ENCODE assay signal across 2 worm cellular contexts in genomic region chrV:4157291-4157690, ce11.
A peak's percentile ranks its signal among the peaks of the same experiment; 100 is the strongest.
TF ChIP-seq lines count a peak whose summit lies in the region.

No protein-coding gene starts in this region.

TF ChIP-seq in whole organism, L1 larva, 84 proteins besides CTCF, POLR2A, EP300 and RAD21 (continued from another document):
- TF ChIP-seq nhr-20 (tag; optimal IDR thresholded peaks at IDR 0.05; lab: Kevin White, UChicago) (peak; percentile 34), unc-98 (GFP tag; IDR thresholded peaks at IDR 0.05; lab: Robert Waterston, UW) (no peak), sox-4 (tag; optimal IDR thresholded peaks at IDR 0.05; lab: Kevin White, UChicago) (no peak), swsn-7 (tag; optimal IDR thresholded peaks at IDR 0.05; lab: Kevin White, UChicago) (peak; percentile 4), ces-1 (GFP tag; optimal IDR thresholded peaks at IDR 0.05; lab: Kevin White, UChicago) (no peak), zag-1 (tag; optimal IDR thresholded peaks at IDR 0.05; lab: Kevin White, UChicago) (no peak), C34B4.2 (tag; optimal IDR thresholded peaks at IDR 0.05; lab: Kevin White, UChicago) (no peak), pqm-1 (tag; optimal IDR thresholded peaks at IDR 0.05; lab: Kevin White, UChicago) (no peak), Y116A8C.19 (tag; optimal IDR thresholded peaks at IDR 0.05; lab: Kevin White, UChicago; ENCODE audit: borderline replicate concordance) (no peak), nhr-76 (tag; optimal IDR thresholded peaks at IDR 0.05; lab: Kevin White, UChicago) (no peak)

TF ChIP-seq in whole organism, L2 larva, 48 proteins besides CTCF, POLR2A, EP300 and RAD21 (continued from another document):
- TF ChIP-seq ZK546.5 (tag; optimal IDR thresholded peaks at IDR 0.05; lab: Kevin White, UChicago) (no peak), zag-1 (tag; optimal IDR thresholded peaks at IDR 0.05; lab: Kevin White, UChicago) (no peak), sma-9 (GFP tag; optimal IDR thresholded peaks at IDR 0.05; lab: Kevin White, UChicago) (peak; percentile 48), sma-9 (tag; optimal IDR thresholded peaks at IDR 0.05; lab: Kevin White, UChicago) (no peak), lin-11 (tag; optimal IDR thresholded peaks at IDR 0.05; lab: Kevin White, UChicago) (no peak), ztf-11 (tag; optimal IDR thresholded peaks at IDR 0.05; lab: Kevin White, UChicago) (no peak), lsy-2 (tag; optimal IDR thresholded peaks at IDR 0.05; lab: Kevin White, UChicago) (peak in 1 of 2 experiments; percentile 48), fos-1 (tag; optimal IDR thresholded peaks at IDR 0.05; lab: Kevin White, UChicago) (no peak), peb-1 (tag; optimal IDR thresholded peaks at IDR 0.05; lab: Kevin White, UChicago) (no peak), C34F6.9 (tag; optimal IDR thresholded peaks at IDR 0.05; lab: Kevin White, UChicago) (peak; percentile 39), nhr-11 (tag; optimal IDR thresholded peaks at IDR 0.05; lab: Kevin White, UChicago) (no peak), nhr-25 (tag; optimal IDR thresholded peaks at IDR 0.05; lab: Kevin White, UChicago) (no peak), nhr-129 (tag; optimal IDR thresholded peaks at IDR 0.05; lab: Kevin White, UChicago) (peak; percentile 66), crh-2 (tag; optimal IDR thresholded peaks at IDR 0.05; lab: Kevin White, UChicago) (no peak), dmd-4 (tag; optimal IDR thresholded peaks at IDR 0.05; lab: Kevin White, UChicago) (no peak), nhr-12 (tag; optimal IDR thresholded peaks at IDR 0.05; lab: Kevin White, UChicago) (no peak), unc-39 (tag; optimal IDR thresholded peaks at IDR 0.05; lab: Kevin White, UChicago) (no peak), unc-55 (GFP tag; optimal IDR thresholded peaks at IDR 0.05; lab: Kevin White, UChicago) (no peak), skn-1 (tag; optimal IDR thresholded peaks at IDR 0.05; lab: Kevin White, UChicago) (no peak), nhr-237 (tag; optimal IDR thresholded peaks at IDR 0.05; lab: Kevin White, UChicago) (no peak), ceh-16 (tag; optimal IDR thresholded peaks at IDR 0.05; lab: Kevin White, UChicago) (no peak), nhr-21 (tag; optimal IDR thresholded peaks at IDR 0.05; lab: Kevin White, UChicago) (no peak), lin-39 (tag; optimal IDR thresholded peaks at IDR 0.05; lab: Kevin White, UChicago) (no peak), F13H6.1 (tag; optimal IDR thresholded peaks at IDR 0.05; lab: Kevin White, UChicago) (peak; percentile 85), mbf-1 (tag; optimal IDR thresholded peaks at IDR 0.05; lab: Kevin White, UChicago) (no peak), snpc-4 (tag; optimal IDR thresholded peaks at IDR 0.05; lab: Kevin White, UChicago) (no peak)
